Fruit fly (Drosophila melanogaster) whole organism, embryonic: ENCODE measurements around the gene Cpr67Fa2.

ENCODE experiments used
- Atf-2 ChIP-seq: fragments of 200-800 bp; sonication (Bioruptor generic); optimal IDR thresholded peaks from 2 replicates; lab custom pipeline; 2016; ENCODE audit warnings: missing biosample characterization, missing genetic modification characterization
- Atf3 ChIP-seq: fragments of 200-800 bp; sonication (Bioruptor generic); optimal IDR thresholded peaks from 3 replicates; lab custom pipeline; 2016; ENCODE audit warnings: missing biosample characterization, missing genetic modification characterization
- B-H1 ChIP-seq: fragments of 200-800 bp; sonication (Bioruptor generic); IDR thresholded peaks from 3 replicates; pipeline ENCODE4 v1.3.6; 2022; ENCODE audit warnings: missing biosample characterization, missing genetic modification characterization
- Bgb ChIP-seq: fragments of 200-800 bp; sonication (Bioruptor generic); IDR thresholded peaks from 2 replicates; pipeline ENCODE4 v1.3.6; 2022; ENCODE audit warnings: missing biosample characterization, missing genetic modification characterization; ENCODE audit not compliant: partially characterized antibody
- C15 ChIP-seq: fragments of 200-800 bp; sonication (Bioruptor generic); IDR thresholded peaks from 3 replicates; pipeline ENCODE4 v1.3.6; 2022; ENCODE audit warnings: missing biosample characterization, missing genetic modification characterization
- CG10979 ChIP-seq: fragments of 200-800 bp; sonication (Bioruptor generic); optimal IDR thresholded peaks from 2 replicates; lab custom pipeline; 2018; ENCODE audit warnings: missing biosample characterization, mild to moderate bottlenecking, missing genetic modification characterization, moderate library complexity
- CG13424 ChIP-seq: fragments of 200-800 bp; sonication (Bioruptor generic); optimal IDR thresholded peaks from 2 replicates; lab custom pipeline; 2019; ENCODE audit warnings: missing biosample characterization, mild to moderate bottlenecking, missing genetic modification characterization, moderate library complexity
- CG14667 ChIP-seq: fragments of 200-800 bp; sonication (Bioruptor generic); IDR thresholded peaks from 2 replicates; pipeline ENCODE4 v1.3.6; 2022; ENCODE audit warnings: missing biosample characterization, missing genetic modification characterization
- CG15073 ChIP-seq: fragments of 200-800 bp; sonication (Bioruptor generic); optimal IDR thresholded peaks from 2 replicates; lab custom pipeline; 2016; ENCODE audit warnings: missing biosample characterization, missing genetic modification characterization
- CG15601 ChIP-seq: fragments of 200-800 bp; sonication (Bioruptor generic); optimal IDR thresholded peaks from 3 replicates; lab custom pipeline; 2019; ENCODE audit warnings: missing biosample characterization, mild to moderate bottlenecking, missing genetic modification characterization, moderate library complexity
- CG16779 ChIP-seq: fragments of 200-800 bp; sonication (Bioruptor generic); IDR thresholded peaks from 2 replicates; pipeline ENCODE4 v1.3.6; 2022; ENCODE audit warnings: missing biosample characterization, missing genetic modification characterization
- CG17829 ChIP-seq: fragments of 200-800 bp; optimal IDR thresholded peaks from 2 replicates; lab custom pipeline; 2019; ENCODE audit warnings: missing biosample characterization, mild to moderate bottlenecking, missing genetic modification characterization, moderate library complexity
- CG2678 ChIP-seq: fragments of 200-800 bp; sonication (Bioruptor generic); optimal IDR thresholded peaks from 3 replicates; lab custom pipeline; 2019; ENCODE audit warnings: missing biosample characterization, mild to moderate bottlenecking, missing genetic modification characterization, moderate library complexity
- CG2875 ChIP-seq: fragments of 200-800 bp; sonication (Bioruptor generic); optimal IDR thresholded peaks from 2 replicates; lab custom pipeline; 2017; ENCODE audit warnings: missing biosample characterization, mild to moderate bottlenecking, missing genetic modification characterization, missing genetic modification reagents
- CG3995 ChIP-seq: fragments of 200-800 bp; sonication (Bioruptor generic); optimal IDR thresholded peaks from 3 replicates; lab custom pipeline; 2016; ENCODE audit warnings: missing biosample characterization, missing genetic modification characterization
- CG4424 ChIP-seq: fragments of 200-800 bp; sonication (Bioruptor generic); optimal IDR thresholded peaks from 3 replicates; lab custom pipeline; 2016; ENCODE audit warnings: missing biosample characterization, missing genetic modification characterization
- CG7357 ChIP-seq: fragments of 200-800 bp; sonication (Bioruptor generic); IDR thresholded peaks from 3 replicates; pipeline ENCODE4 v1.3.6; 2022; ENCODE audit warnings: missing biosample characterization, missing genetic modification characterization
- CG8388 ChIP-seq: fragments of 200-800 bp; sonication (Bioruptor generic); optimal IDR thresholded peaks from 2 replicates; lab custom pipeline; 2019; ENCODE audit warnings: missing biosample characterization, mild to moderate bottlenecking, missing genetic modification characterization, moderate library complexity
- Chrac-16 ChIP-seq: fragments of 200-800 bp; sonication (Bioruptor generic); optimal IDR thresholded peaks from 3 replicates; lab custom pipeline; 2016; ENCODE audit warnings: missing biosample characterization, missing genetic modification characterization
- Doc2 ChIP-seq: fragments of 200-800 bp; sonication (Bioruptor generic); IDR thresholded peaks from 2 replicates; pipeline ENCODE4 v1.3.6; 2022; ENCODE audit warnings: missing biosample characterization, missing genetic modification characterization
- Ets65A ChIP-seq: fragments of 200-800 bp; sonication (Bioruptor generic); peaks from one replicate; lab custom pipeline; 2016; ENCODE audit warnings: missing biosample characterization, missing genetic modification characterization
- Hr39 ChIP-seq: fragments of >200 bp; optimal IDR thresholded peaks from 2 replicates; lab custom pipeline; 2017
- MESR4 ChIP-seq: fragments of 200-800 bp; sonication (Bioruptor generic); optimal IDR thresholded peaks from 2 replicates; lab custom pipeline; 2018; ENCODE audit warnings: missing biosample characterization, mild to moderate bottlenecking, missing genetic modification characterization, moderate library complexity
- Max ChIP-seq: fragments of 200-800 bp; sonication (Bioruptor generic); optimal IDR thresholded peaks from 2 replicates; lab custom pipeline; 2016; ENCODE audit warnings: missing biosample characterization, mild to moderate bottlenecking, missing genetic modification characterization
- Scr ChIP-seq: fragments of 200-800 bp; sonication (Bioruptor generic); IDR thresholded peaks from 2 replicates; pipeline ENCODE4 v1.3.6; 2022; ENCODE audit warnings: missing biosample characterization, missing genetic modification characterization; ENCODE audit not compliant: partially characterized antibody
- Six4 ChIP-seq: fragments of 200-800 bp; sonication (Bioruptor generic); optimal IDR thresholded peaks from 2 replicates; lab custom pipeline; 2016; ENCODE audit warnings: missing biosample characterization, missing genetic modification characterization
- Spps ChIP-seq: fragments of 200-800 bp; sonication (Bioruptor generic); optimal IDR thresholded peaks from 2 replicates; lab custom pipeline; 2018; ENCODE audit warnings: missing biosample characterization, mild to moderate bottlenecking, missing genetic modification characterization
- ash1 ChIP-seq: fragments of 200-800 bp; sonication (Bioruptor generic); optimal IDR thresholded peaks from 2 replicates; lab custom pipeline; 2018; ENCODE audit warnings: missing biosample characterization, mild to moderate bottlenecking, missing genetic modification characterization
- bbx ChIP-seq: fragments of 200-800 bp; sonication (Bioruptor generic); IDR thresholded peaks from 2 replicates; pipeline ENCODE4 v1.3.6; 2022; ENCODE audit warnings: missing biosample characterization, missing genetic modification characterization; ENCODE audit not compliant: partially characterized antibody
- dm ChIP-seq: fragments of 200-800 bp; sonication (Bioruptor generic); optimal IDR thresholded peaks from 3 replicates; lab custom pipeline; 2016; ENCODE audit warnings: missing biosample characterization, missing genetic modification characterization
- dysf ChIP-seq: fragments of 200-800 bp; sonication (Bioruptor generic); IDR thresholded peaks from 3 replicates; pipeline ENCODE4 v1.3.6; 2022; ENCODE audit warnings: missing biosample characterization, missing genetic modification characterization
- ems ChIP-seq: fragments of 200-800 bp; sonication (Bioruptor generic); optimal IDR thresholded peaks from 3 replicates; lab custom pipeline; 2016; ENCODE audit warnings: missing biosample characterization, missing genetic modification characterization
- eve ChIP-seq, 2 experiments: fragments of >200 bp; optimal IDR thresholded peaks; 2 replicates each; lab custom pipeline; 2017; ENCODE audit warnings: missing biosample characterization in 2 of 2, missing genetic modification characterization in 2 of 2
- fd3F ChIP-seq: fragments of 200-800 bp; sonication (Bioruptor generic); optimal IDR thresholded peaks from 2 replicates; lab custom pipeline; 2018; ENCODE audit warnings: missing biosample characterization, mild to moderate bottlenecking, missing genetic modification characterization, moderate library complexity
- gcm ChIP-seq: fragments of 200-800 bp; sonication (Bioruptor generic); optimal IDR thresholded peaks from 2 replicates; lab custom pipeline; 2019; ENCODE audit warnings: missing biosample characterization, mild to moderate bottlenecking, missing genetic modification characterization, moderate library complexity
- h ChIP-seq: fragments of >200 bp; optimal IDR thresholded peaks from 2 replicates; lab custom pipeline; 2017
- hbn ChIP-seq: fragments of 200-800 bp; sonication (Bioruptor generic); IDR thresholded peaks from 2 replicates; pipeline ENCODE4 v1.3.6; 2022; ENCODE audit warnings: missing biosample characterization, missing genetic modification characterization; ENCODE audit not compliant: partially characterized antibody
- kay ChIP-seq: fragments of 200-800 bp; sonication (Bioruptor generic); optimal IDR thresholded peaks from 2 replicates; lab custom pipeline; 2016; ENCODE audit warnings: missing biosample characterization, missing genetic modification characterization
- nom ChIP-seq: fragments of 200-800 bp; sonication (Bioruptor generic); optimal IDR thresholded peaks from 2 replicates; lab custom pipeline; 2017; ENCODE audit warnings: missing biosample characterization, missing genetic modification characterization, mild to moderate bottlenecking, moderate library complexity, missing genetic modification reagents
- pita ChIP-seq: fragments of 200-800 bp; sonication (Bioruptor generic); optimal IDR thresholded peaks from 2 replicates; lab custom pipeline; 2017; ENCODE audit warnings: missing biosample characterization, mild to moderate bottlenecking, missing genetic modification characterization
- rib ChIP-seq: fragments of 200-800 bp; sonication (Bioruptor generic); IDR thresholded peaks from 2 replicates; pipeline ENCODE4 v1.3.6; 2022; ENCODE audit warnings: missing biosample characterization, missing genetic modification characterization
- sc ChIP-seq, 3 experiments: fragments of >200 bp in 2 of 3; fragments of 200-800 bp in 1 of 3; sonication (Bioruptor generic) in 1 of 3; optimal IDR thresholded peaks; 2 replicates in 2 of 3; 3 replicates in 1 of 3; lab custom pipeline; 2017; ENCODE audit warnings: mild to moderate bottlenecking in 1 of 3, missing biosample characterization in 1 of 3, missing genetic modification characterization in 1 of 3, missing genetic modification reagents in 1 of 3
- scrt ChIP-seq: fragments of 200-800 bp; sonication (Bioruptor generic); optimal IDR thresholded peaks from 2 replicates; lab custom pipeline; 2018; ENCODE audit warnings: missing biosample characterization, mild to moderate bottlenecking, missing genetic modification characterization, moderate library complexity
- sob ChIP-seq: fragments of 200-800 bp; sonication (Bioruptor generic); IDR thresholded peaks from 2 replicates; pipeline ENCODE4 v1.3.6; 2022; ENCODE audit warnings: missing biosample characterization, missing genetic modification characterization
- tin ChIP-seq: fragments of 200-800 bp; sonication (Bioruptor generic); optimal IDR thresholded peaks from 3 replicates; lab custom pipeline; 2016; ENCODE audit warnings: missing biosample characterization, missing genetic modification characterization
- trh ChIP-seq: fragments of 200-800 bp; sonication (Bioruptor generic); optimal IDR thresholded peaks from 2 replicates; lab custom pipeline; 2016; ENCODE audit warnings: missing biosample characterization, missing genetic modification characterization
- tx ChIP-seq: fragments of 200-800 bp; sonication (Bioruptor generic); optimal IDR thresholded peaks from 2 replicates; lab custom pipeline; 2016; ENCODE audit warnings: missing biosample characterization, missing genetic modification characterization
- usp ChIP-seq: fragments of >200 bp; optimal IDR thresholded peaks from 2 replicates; lab custom pipeline; 2017; ENCODE audit warnings: missing biosample characterization, missing genetic modification characterization
- yki ChIP-seq: fragments of >200 bp; optimal IDR thresholded peaks from 3 replicates; lab custom pipeline; 2018
- zen2 ChIP-seq: fragments of 200-800 bp; sonication (Bioruptor generic); IDR thresholded peaks from 3 replicates; pipeline ENCODE4 v1.3.6; 2022; ENCODE audit warnings: missing biosample characterization, missing genetic modification characterization; ENCODE audit not compliant: partially characterized antibody
- zfh2 ChIP-seq: fragments of 200-800 bp; sonication (Bioruptor generic); optimal IDR thresholded peaks from 2 replicates; lab custom pipeline; 2016; ENCODE audit warnings: missing biosample characterization, missing genetic modification characterization

Gene Cpr67Fa2

DNA sequence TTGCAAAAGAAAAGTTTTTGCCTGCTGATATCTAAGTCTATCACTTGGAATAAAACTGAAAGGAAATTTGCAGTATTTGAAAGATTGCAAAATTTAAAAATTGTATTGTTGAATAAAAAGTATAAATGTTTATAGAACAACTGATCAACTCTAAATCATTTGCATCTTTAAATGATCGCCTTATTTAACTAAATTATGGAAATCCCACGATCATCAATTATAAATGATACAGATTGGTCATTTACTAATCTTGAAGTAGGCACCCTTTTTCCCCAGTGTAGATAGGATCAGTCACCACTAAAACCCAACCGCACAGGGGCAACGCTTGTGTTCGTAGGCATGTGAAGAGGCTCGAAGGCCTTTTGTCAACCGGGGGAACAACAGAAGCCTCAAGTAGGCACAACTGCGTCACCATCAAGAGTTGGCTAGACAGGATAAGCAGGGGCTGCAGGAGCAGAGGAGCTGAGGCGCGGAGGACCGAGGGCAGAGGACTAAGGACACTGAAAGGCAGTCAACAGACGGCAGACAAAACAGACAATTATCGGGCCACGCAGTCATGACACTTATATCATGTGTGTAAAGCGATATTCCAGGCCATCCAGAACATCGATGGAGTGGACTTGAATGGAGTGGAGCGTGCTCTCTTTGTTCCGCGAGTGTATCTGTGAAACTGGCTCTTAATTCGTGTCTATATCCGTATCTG is 43.6 kb upstream of the Cpr67Fa2 start (continued):
- no peak for TF ChIP-seq dysf
- no peak for TF ChIP-seq trh (GFP tag; lab: Kevin White, UChicago)
- TF ChIP-seq CG2875: no peak
- TF ChIP-seq Chrac-16 (GFP tag; lab: Kevin White, UChicago): peak; percentile 37
- peak; percentile 27 for TF ChIP-seq CG2678 (tag; lab: Kevin White, UChicago)
- TF ChIP-seq zen2: no peak
- no peak for TF ChIP-seq Hr39
- TF ChIP-seq kay (GFP tag; lab: Kevin White, UChicago): no peak
- TF ChIP-seq B-H1 (GFP tag; lab: Robert Waterston, UW): no peak
- no peak for TF ChIP-seq bbx
- TF ChIP-seq sob (GFP tag; lab: Robert Waterston, UW): no peak
- TF ChIP-seq CG15601 (tag; lab: Kevin White, UChicago): no peak
- no peak for TF ChIP-seq pita (GFP tag; lab: Kevin White, UChicago)
- TF ChIP-seq dm (GFP tag; lab: Kevin White, UChicago): no peak
- no peak for TF ChIP-seq CG7357 (GFP tag; lab: Robert Waterston, UW)
- TF ChIP-seq nom (GFP tag; lab: Kevin White, UChicago): peak; percentile 30
- no peak for TF ChIP-seq Atf-2 (GFP tag; lab: Kevin White, UChicago)
- TF ChIP-seq Ets65A (GFP tag; lab: Kevin White, UChicago): peak; percentile 57
- TF ChIP-seq CG17829 (tag; lab: Kevin White, UChicago): peak; percentile 70
- TF ChIP-seq CG10979: peak; percentile 75
- no peak for TF ChIP-seq C15 (GFP tag; lab: Robert Waterston, UW)
- TF ChIP-seq yki (lab: Kevin White, UChicago): no peak
- no peak for TF ChIP-seq hbn (GFP tag; lab: Robert Waterston, UW)
- TF ChIP-seq CG16779 (GFP tag; lab: Robert Waterston, UW): no peak
- peak; percentile 50 for TF ChIP-seq CG4424 (GFP tag; lab: Kevin White, UChicago)
- no peak for TF ChIP-seq Spps (tag; lab: Kevin White, UChicago)
- TF ChIP-seq eve (GFP tag; optimal IDR thresholded peaks at IDR 0.05; lab: Kevin White, UChicago): no peak
- no peak for TF ChIP-seq Max (GFP tag; lab: Kevin White, UChicago)
- no peak for TF ChIP-seq rib (GFP tag; lab: Robert Waterston, UW)
- peak; percentile 37 for TF ChIP-seq gcm (GFP tag; lab: Kevin White, UChicago)
- TF ChIP-seq sc (optimal IDR thresholded peaks at IDR 0.05; lab: Kevin White, UChicago): no peak
- TF ChIP-seq sc (GFP tag; optimal IDR thresholded peaks at IDR 0.05; lab: Kevin White, UChicago): peak; percentile 24
- TF ChIP-seq Bgb (GFP tag; lab: Robert Waterston, UW): no peak
- no peak for TF ChIP-seq CG15073 (GFP tag; lab: Kevin White, UChicago)
- no peak for TF ChIP-seq zfh2 (GFP tag; lab: Kevin White, UChicago)
- no peak for TF ChIP-seq ash1 (GFP tag; lab: Kevin White, UChicago)
- no peak for TF ChIP-seq scrt (GFP tag; lab: Kevin White, UChicago)
- TF ChIP-seq h (lab: Kevin White, UChicago): no peak
- TF ChIP-seq CG8388 (GFP tag; lab: Kevin White, UChicago): peak; percentile 41
- no peak for TF ChIP-seq Atf3 (GFP tag; lab: Kevin White, UChicago)
- TF ChIP-seq Six4 (GFP tag; lab: Kevin White, UChicago): no peak
- TF ChIP-seq tin (GFP tag; lab: Kevin White, UChicago): peak; percentile 25
- no peak for TF ChIP-seq usp
- no peak for TF ChIP-seq Doc2 (GFP tag; lab: Robert Waterston, UW)
- no peak for TF ChIP-seq CG3995 (GFP tag; lab: Kevin White, UChicago)
- TF ChIP-seq Scr: no peak
- TF ChIP-seq CG13424 (tag; lab: Kevin White, UChicago): no peak
- TF ChIP-seq tx (GFP tag; lab: Kevin White, UChicago): no peak
- no peak for TF ChIP-seq fd3F
- TF ChIP-seq CG14667 (GFP tag; lab: Robert Waterston, UW): no peak
- no peak for TF ChIP-seq MESR4 (GFP tag; lab: Kevin White, UChicago)
- TF ChIP-seq ems (GFP tag; lab: Kevin White, UChicago): no peak
